Worm (Caenorhabditis elegans): ENCODE results near the gene F44E5.4.

- TF ChIP-seq him-1 (tag; optimal IDR thresholded peaks at IDR 0.05) = no peak
- no peak for TF ChIP-seq W03F9.2 (tag; optimal IDR thresholded peaks at IDR 0.05)
Observed at ce11 chrII:11797194-11797593, 38.1 kb upstream of the F44E5.4 start.

Measured in whole organism, L4/young adult.